Worm (Caenorhabditis elegans) whole organism, mixed stage, embryonic: ENCODE results near the gene nhr-282.
"Not testable (repeated sequence)": the region's sequence is repeated elsewhere in the genome, so short reads cannot be mapped to it uniquely, and the experiment has no call there.

Source experiments
- elt-3 ChIP-seq: fragments of 150-350 bp; optimal IDR thresholded peaks from 2 replicates; lab custom pipeline; 2014; ENCODE audit warnings: missing biosample characterization, missing genetic modification characterization
- flh-1 ChIP-seq: fragments of 200-800 bp; sonication (Bioruptor generic); optimal IDR thresholded peaks from 2 replicates; lab custom pipeline; 2018; ENCODE audit warnings: mild to moderate bottlenecking, missing genetic modification characterization, moderate library complexity, missing compliant biosample characterization
- ham-2 ChIP-seq: fragments of 200-800 bp; sonication (Bioruptor generic); optimal IDR thresholded peaks from 2 replicates; lab custom pipeline; 2018; ENCODE audit warnings: mild to moderate bottlenecking, missing genetic modification characterization, missing compliant biosample characterization
- mep-1 ChIP-seq: fragments of 150-350 bp; optimal IDR thresholded peaks from 2 replicates; lab custom pipeline; 2017; ENCODE audit warnings: missing biosample characterization, missing genetic modification reagents, missing genetic modification characterization, inconsistent platforms
- nhr-28 ChIP-seq: fragments of 150-350 bp; optimal IDR thresholded peaks from 2 replicates; lab custom pipeline; 2014; ENCODE audit warnings: missing biosample characterization, missing genetic modification characterization
- nhr-76 ChIP-seq: sonication (generic microtip); optimal IDR thresholded peaks from 2 replicates; lab custom pipeline; 2017; ENCODE audit warnings: missing biosample characterization, missing genetic modification characterization
- snpc-4 ChIP-seq: fragments of 150-350 bp; optimal IDR thresholded peaks from 2 replicates; lab custom pipeline; 2014; ENCODE audit warnings: missing biosample characterization, missing genetic modification characterization
- unc-62 ChIP-seq: fragments of 150-350 bp; optimal IDR thresholded peaks from 2 replicates; lab custom pipeline; 2014; ENCODE audit warnings: missing biosample characterization, missing genetic modification reagents, missing genetic modification characterization
- zip-8 ChIP-seq: fragments of 150-350 bp; optimal IDR thresholded peaks from 2 replicates; lab custom pipeline; 2014; ENCODE audit warnings: missing biosample characterization, missing genetic modification characterization
- ztf-11 ChIP-seq: fragments of 150-350 bp; optimal IDR thresholded peaks from 2 replicates; lab custom pipeline; 2014; ENCODE audit warnings: missing biosample characterization, missing genetic modification characterization

ce11 chrV:15802623-15803022 is 9.5 kb upstream of the nhr-282 start, which contains the start of gene T26E4.9:
- not testable (repeated sequence) for TF ChIP-seq mep-1 (tag; lab: Kevin White, UChicago); unc-62 (GFP tag; lab: Kevin White, UChicago); nhr-76 (tag; lab: Kevin White, UChicago); snpc-4; zip-8 (tag; lab: Kevin White, UChicago); flh-1 (GFP tag; lab: Kevin White, UChicago); nhr-28; elt-3 (tag; lab: Kevin White, UChicago); ztf-11 (tag; lab: Kevin White, UChicago); ham-2
